Worm (Caenorhabditis elegans) whole organism, L1 larva: ENCODE results near the gene dcaf-13.

Experiments
- mdl-1 ChIP-seq, 2 experiments: fragments of 150-350 bp; optimal IDR thresholded peaks; 2 replicates each; lab custom pipeline; 2014 to 2017; ENCODE audit warnings: missing biosample characterization in 2 of 2, missing genetic modification characterization in 2 of 2, inconsistent platforms in 1 of 2
- snpc-4 ChIP-seq: fragments of 150-350 bp; optimal IDR thresholded peaks from 2 replicates; lab custom pipeline; 2014; ENCODE audit warnings: missing biosample characterization, missing genetic modification characterization
- sptf-1 ChIP-seq: fragments of 150-350 bp; optimal IDR thresholded peaks from 2 replicates; lab custom pipeline; 2014; ENCODE audit warnings: missing biosample characterization, missing genetic modification characterization

ce11 chrII:4409650-4410049 is 15.1 kb downstream of the dcaf-13 start:
- TF ChIP-seq snpc-4 (tag; lab: Kevin White, UChicago) (no peak), mdl-1 (tag; optimal IDR thresholded peaks at IDR 0.05; lab: Kevin White, UChicago) (no peak), sptf-1 (tag; lab: Kevin White, UChicago) (no peak)
